Fruit fly (Drosophila melanogaster) Kc167 (cell line): ENCODE measurements around the gene Mesh1.

Source experiments
- Myc ChIP-seq: fragments of >200 bp; optimal IDR thresholded peaks from 2 replicates; lab custom pipeline; 2017; ENCODE audit warnings: missing external identifiers
- Sin3A ChIP-seq: fragments of >200 bp; optimal IDR thresholded peaks from 2 replicates; lab custom pipeline; 2018; ENCODE audit warnings: missing external identifiers
- h ChIP-seq: fragments of >200 bp; optimal IDR thresholded peaks from 3 replicates; lab custom pipeline; 2018; ENCODE audit warnings: missing external identifiers
- insv ChIP-seq: fragments of >200 bp; optimal IDR thresholded peaks from 3 replicates; lab custom pipeline; 2018; ENCODE audit warnings: missing external identifiers
- psq ChIP-seq: fragments of >200 bp; optimal IDR thresholded peaks from 2 replicates; lab custom pipeline; 2017; ENCODE audit warnings: missing external identifiers
- ttk ChIP-seq: sonication (Bioruptor generic); optimal IDR thresholded peaks from 2 replicates; lab custom pipeline; 2017; ENCODE audit warnings: missing external identifiers

Gene Mesh1

dm6 chr3R:29207996-29208395, 5.7 kb upstream of the Mesh1 start:
- no peak for TF ChIP-seq Sin3A (lab: Kevin White, UChicago)
- TF ChIP-seq psq, result no peak
- no peak for TF ChIP-seq h (lab: Kevin White, UChicago)
- TF ChIP-seq Myc, result no peak
- TF ChIP-seq insv, result no peak
- TF ChIP-seq ttk (lab: Kevin White, UChicago), result no peak

dm6 chr3R:29207012-29207656, 4.8 kb upstream of the Mesh1 start:
- TF ChIP-seq h (lab: Kevin White, UChicago) (no peak), psq (no peak), Sin3A (lab: Kevin White, UChicago) (no peak), insv (no peak), Myc (no peak), ttk (lab: Kevin White, UChicago) (no peak)

- no peak for TF ChIP-seq h (lab: Kevin White, UChicago)
- TF ChIP-seq Sin3A (lab: Kevin White, UChicago), result no peak
- no peak for TF ChIP-seq Myc
- no peak for TF ChIP-seq psq
- TF ChIP-seq insv, result no peak
- TF ChIP-seq ttk (lab: Kevin White, UChicago), result no peak
Observed at dm6 chr3R:29206198-29207011, 4.1 kb upstream of the Mesh1 start.

- TF ChIP-seq Sin3A (lab: Kevin White, UChicago) (no peak), Myc (no peak), insv (no peak), psq (no peak), ttk (lab: Kevin White, UChicago) (no peak), h (lab: Kevin White, UChicago) (no peak)
Observed at dm6 chr3R:29204612-29205480, 2.5 kb upstream of the Mesh1 start.

- no peak for TF ChIP-seq ttk (lab: Kevin White, UChicago)
- no peak for TF ChIP-seq Myc
- no peak for TF ChIP-seq Sin3A (lab: Kevin White, UChicago)
- no peak for TF ChIP-seq psq
- TF ChIP-seq h (lab: Kevin White, UChicago), result no peak
- no peak for TF ChIP-seq insv
Observed at dm6 chr3R:29204033-29204432, 1.7 kb upstream of the Mesh1 start, which contains the start of gene Cyt-c1L. Gene Cyt-c1L (minus strand): TSS chr3R:29204133.

dm6 chr3R:29199807-29200693, 2.3 kb downstream of the Mesh1 start, which contains the start of gene CG11899:
Gene CG11899 (plus strand): TSS chr3R:29200454.
- TF ChIP-seq Sin3A (lab: Kevin White, UChicago) (no peak), h (lab: Kevin White, UChicago) (no peak), Myc (no peak), insv (no peak), psq (no peak), ttk (lab: Kevin White, UChicago) (no peak)

- TF ChIP-seq ttk (lab: Kevin White, UChicago), result no peak
Observed at dm6 chr3R:29198299-29198698, 4.0 kb downstream of the Mesh1 start.

dm6 chr3R:29196967-29197611, 5.2 kb downstream of the Mesh1 start, which contains the start of gene CG14515:
Gene CG14515 (plus strand): TSS chr3R:29197556.
- TF ChIP-seq h (lab: Kevin White, UChicago) (no peak), ttk (lab: Kevin White, UChicago) (no peak), insv (no peak), psq (no peak), Myc (no peak), Sin3A (lab: Kevin White, UChicago) (no peak)

dm6 chr3R:29194957-29195356, 7.4 kb downstream of the Mesh1 start, which contains the start of gene jus:
Gene jus (minus strand): TSS chr3R:29194994.
- no peak for TF ChIP-seq h (lab: Kevin White, UChicago)
- no peak for TF ChIP-seq ttk (lab: Kevin White, UChicago)
- no peak for TF ChIP-seq insv
- no peak for TF ChIP-seq psq
- no peak for TF ChIP-seq Sin3A (lab: Kevin White, UChicago)
- TF ChIP-seq Myc, result no peak

- TF ChIP-seq Myc (no peak), insv (no peak), Sin3A (lab: Kevin White, UChicago) (no peak)
Observed at dm6 chr3R:29190984-29191383, 11.3 kb downstream of the Mesh1 start.
